Fruit fly (Drosophila melanogaster): ENCODE results near the gene CG31220.

The CG31220 gene

DNA sequence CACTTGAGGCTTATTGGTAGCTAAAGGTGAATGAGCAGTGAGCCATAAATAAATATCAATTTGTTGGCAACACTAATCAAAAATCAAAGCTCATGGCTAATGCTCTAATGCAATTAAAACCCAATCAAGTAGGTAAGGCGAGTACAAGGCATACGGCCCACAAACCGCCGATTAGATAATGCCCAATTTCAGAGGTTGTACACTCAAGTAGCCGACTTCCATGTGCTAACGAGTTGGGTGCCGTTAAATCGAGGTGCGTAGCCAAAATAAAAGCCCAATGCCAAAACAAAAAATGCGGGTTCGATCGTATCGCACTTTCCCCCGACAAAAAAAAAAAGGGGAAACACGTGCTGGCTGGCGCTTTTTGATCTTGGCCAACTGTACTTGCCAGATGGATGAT, 26.3 kb upstream of the CG31220 start (continued):
- peak; percentile 35 for TF ChIP-seq PHDP (tag; optimal IDR thresholded peaks at IDR 0.05)
- no peak for TF ChIP-seq E2f2 (GFP tag; IDR thresholded peaks at IDR 0.05)
- TF ChIP-seq Med (GFP tag): peak; percentile 52
- peak; percentile 24 for TF ChIP-seq Hmr (GFP tag; optimal IDR thresholded peaks at IDR 0.05)
- TF ChIP-seq GATAe (GFP tag; conservative IDR thresholded peaks at IDR 0.05): peak; percentile 77; the same call in 1 of the 2 replicates
- peak; percentile 41 for TF ChIP-seq CG32532 (GFP tag; IDR thresholded peaks at IDR 0.05)
- peak; percentile 3 for TF ChIP-seq B-H2 (GFP tag; optimal IDR thresholded peaks at IDR 0.05)
- TF ChIP-seq Fer2 (tag; optimal IDR thresholded peaks at IDR 0.05): peak; percentile 6
- peak; percentile 16 for TF ChIP-seq grn (GFP tag; optimal IDR thresholded peaks at IDR 0.05)
- TF ChIP-seq NfI (GFP tag; optimal IDR thresholded peaks at IDR 0.05): peak; percentile 16
- no peak for TF ChIP-seq dysf (GFP tag; IDR thresholded peaks at IDR 0.05)
- no peak for TF ChIP-seq Dek (tag; optimal IDR thresholded peaks at IDR 0.05)
- 0 out of 4 replicates have a peak, but pooled peaks have one; percentile 39 for TF ChIP-seq chinmo (GFP tag; IDR thresholded peaks at IDR 0.05; ENCODE audit: partially characterized antibody)
- TF ChIP-seq CG2678 (tag; optimal IDR thresholded peaks at IDR 0.05): peak; percentile 32
- no peak for TF ChIP-seq CG8290 (GFP tag; optimal IDR thresholded peaks at IDR 0.05)
- TF ChIP-seq CG8290 (tag; optimal IDR thresholded peaks at IDR 0.05): peak in 1 of 2 experiments; percentile 40
- peak in 1 of 2 experiments; percentile 5 for TF ChIP-seq Hr51 (GFP tag; optimal IDR thresholded peaks at IDR 0.05)
- TF ChIP-seq lab (GFP tag; optimal IDR thresholded peaks at IDR 0.05): peak; percentile 39
- TF ChIP-seq CG12071 (GFP tag; optimal IDR thresholded peaks at IDR 0.05): peak; percentile 20
- peak; percentile 6 for TF ChIP-seq CG13894 (tag; optimal IDR thresholded peaks at IDR 0.05)
- peak; percentile 85 for TF ChIP-seq gro (GFP tag; optimal IDR thresholded peaks at IDR 0.05)
- TF ChIP-seq CG17328 (GFP tag; IDR thresholded peaks at IDR 0.05): no peak
- no peak for TF ChIP-seq sna (GFP tag; IDR thresholded peaks at IDR 0.05; ENCODE audit: partially characterized antibody)
- peak; percentile 25 for TF ChIP-seq CG3281 (GFP tag; optimal IDR thresholded peaks at IDR 0.05)
- TF ChIP-seq sens-2 (GFP tag; IDR thresholded peaks at IDR 0.05): peak; percentile 74
- peak; percentile 73 for TF ChIP-seq Vsx1 (GFP tag; optimal IDR thresholded peaks at IDR 0.05)
- TF ChIP-seq mirr (GFP tag; optimal IDR thresholded peaks at IDR 0.05): peak; percentile 97
- TF ChIP-seq hkb (optimal IDR thresholded peaks at IDR 0.05): no peak
- peak; percentile 27; the same call in 1 of the 2 replicates for TF ChIP-seq hkb (GFP tag; IDR thresholded peaks at IDR 0.05)

dm6 chr3R:19623606-19624005, 24.7 kb upstream of the CG31220 start:
- no peak for TF ChIP-seq crp (GFP tag; optimal IDR thresholded peaks at IDR 0.05)
- 0 out of 2 replicates have a peak, but pooled peaks have one; percentile 39 for TF ChIP-seq Poxn (GFP tag; IDR thresholded peaks at IDR 0.05)
- peak; percentile 74 for TF ChIP-seq CG11504 (tag; optimal IDR thresholded peaks at IDR 0.05)
- TF ChIP-seq CG10462 (GFP tag; optimal IDR thresholded peaks at IDR 0.05): peak; percentile 29
- TF ChIP-seq Bdp1 (GFP tag; optimal IDR thresholded peaks at IDR 0.05): no peak
- 0 out of 2 replicates have a peak, but pooled peaks have one; percentile 36 for TF ChIP-seq CG31224 (GFP tag; IDR thresholded peaks at IDR 0.05)
- peak; percentile 34 for TF ChIP-seq CG13424 (tag; optimal IDR thresholded peaks at IDR 0.05)
- peak; percentile 55; the same call in 1 of the 3 replicates for TF ChIP-seq CG3726 (GFP tag; IDR thresholded peaks at IDR 0.05)
- TF ChIP-seq CG16815 (GFP tag; optimal IDR thresholded peaks at IDR 0.05): peak; percentile 14
- TF ChIP-seq luna (GFP tag; optimal IDR thresholded peaks at IDR 0.05): no peak
- no peak for TF ChIP-seq zen (tag; optimal IDR thresholded peaks at IDR 0.05)
- no peak for TF ChIP-seq CG7271 (tag; optimal IDR thresholded peaks at IDR 0.05)
- no peak for TF ChIP-seq da (GFP tag; optimal IDR thresholded peaks at IDR 0.05)
- TF ChIP-seq slp2 (GFP tag; optimal IDR thresholded peaks at IDR 0.05): peak; percentile 36
- TF ChIP-seq CG2875 (GFP tag; optimal IDR thresholded peaks at IDR 0.05): peak; percentile 48
- peak; percentile 33; the same call in 1 of the 3 replicates for TF ChIP-seq Mrtf (GFP tag; IDR thresholded peaks at IDR 0.05)
- TF ChIP-seq CG12769 (tag; optimal IDR thresholded peaks at IDR 0.05): peak; percentile 45
- no peak for TF ChIP-seq BtbVII (GFP tag; optimal IDR thresholded peaks at IDR 0.05)
- TF ChIP-seq cwo (GFP tag; optimal IDR thresholded peaks at IDR 0.05): peak; percentile 10
- no peak for TF ChIP-seq ab (GFP tag; optimal IDR thresholded peaks at IDR 0.05)
- TF ChIP-seq CG18764 (GFP tag; optimal IDR thresholded peaks at IDR 0.05): peak; percentile 44
- peak; percentile 56 for TF ChIP-seq nau (GFP tag; optimal IDR thresholded peaks at IDR 0.05)
